Worm (Caenorhabditis elegans) whole organism, midembryonic: ENCODE results near the gene R09H10.1.

Experiments used
- T22C8.4 ChIP-seq: fragments of 200-800 bp; sonication (Bioruptor generic); IDR thresholded peaks from 2 replicates; pipeline ENCODE4 v1.3.6; 2022; ENCODE audit warnings: missing genetic modification characterization, missing compliant biosample characterization
- cog-1 ChIP-seq: sonication (generic microtip); optimal IDR thresholded peaks from 2 replicates; lab custom pipeline; 2016; ENCODE audit warnings: missing genetic modification characterization, missing compliant biosample characterization
- flt-1 ChIP-seq: fragments of 200-800 bp; sonication (Bioruptor generic); IDR thresholded peaks from 2 replicates; pipeline ENCODE4 v1.3.6; 2022; ENCODE audit warnings: missing genetic modification characterization, missing compliant biosample characterization
- klf-2 ChIP-seq: fragments of 200-800 bp; sonication (Bioruptor generic); conservative IDR thresholded peaks from 2 replicates; pipeline ENCODE4 v1.3.6; 2022; ENCODE audit warnings: missing genetic modification reagents, missing genetic modification characterization, missing compliant biosample characterization
- med-1 ChIP-seq: sonication (generic microtip); optimal IDR thresholded peaks from 2 replicates; lab custom pipeline; 2017; ENCODE audit warnings: missing genetic modification characterization, mild to moderate bottlenecking, missing compliant biosample characterization, antibody characterized with exemption, missing genetic modification reagents; ENCODE audit not compliant: insufficient read depth
- ref-1 ChIP-seq: fragments of 200-800 bp; sonication (Bioruptor generic); conservative IDR thresholded peaks from 2 replicates; pipeline ENCODE4 v1.3.6; 2022; ENCODE audit warnings: missing genetic modification reagents, missing genetic modification characterization, missing compliant biosample characterization
- tab-1 ChIP-seq: fragments of 200-800 bp; sonication (Bioruptor generic); IDR thresholded peaks from 2 replicates; pipeline ENCODE4 v1.3.6; 2022; ENCODE audit warnings: missing genetic modification characterization, missing compliant biosample characterization
- ztf-23 ChIP-seq: fragments of 200-800 bp; sonication (Bioruptor generic); IDR thresholded peaks from 2 replicates; pipeline ENCODE4 v1.3.6; 2022; ENCODE audit warnings: missing genetic modification reagents, missing genetic modification characterization, missing compliant biosample characterization
- ztf-29 ChIP-seq: fragments of 200-800 bp; sonication (Bioruptor generic); IDR thresholded peaks from 2 replicates; pipeline ENCODE4 v1.3.6; 2022; ENCODE audit warnings: missing genetic modification reagents, missing genetic modification characterization, missing compliant biosample characterization

Gene R09H10.1

DNA sequence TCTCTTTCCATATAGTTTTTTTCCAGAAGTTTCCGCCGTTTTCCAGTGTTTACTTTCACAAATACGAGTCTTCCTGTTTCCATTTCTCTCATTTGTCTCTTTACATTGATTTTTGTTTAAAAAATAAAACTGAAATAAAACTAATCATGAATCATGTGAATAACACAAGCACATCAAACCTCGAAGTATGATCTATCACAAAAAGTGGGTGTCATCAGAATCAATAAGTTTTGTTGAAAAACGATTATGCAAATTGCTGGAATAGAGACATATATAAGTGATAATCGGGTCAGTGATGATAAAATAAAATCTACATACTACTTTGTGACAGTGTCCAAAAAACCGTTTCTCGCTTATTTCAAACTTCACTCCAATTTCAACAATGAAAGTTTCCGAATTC lies 20.7 kb downstream of the R09H10.1 start, which contains the start of gene R09H10.7:
R09H10.7 (plus strand) TSS at position 301 of the 400 bp plus-strand sequence.
- TF ChIP-seq cog-1 (tag; lab: Kevin White, UChicago) = no peak
- TF ChIP-seq ztf-23 = no peak
- TF ChIP-seq klf-2 (GFP tag; lab: Robert Waterston, UW) = no peak
- TF ChIP-seq med-1 (GFP tag; lab: Kevin White, UChicago) = no peak
- no peak for TF ChIP-seq ztf-29 (GFP tag; lab: Robert Waterston, UW)
- no peak for TF ChIP-seq T22C8.4 (GFP tag; lab: Robert Waterston, UW)
- TF ChIP-seq flt-1 (GFP tag; lab: Robert Waterston, UW) = no peak
- TF ChIP-seq ref-1 (GFP tag; lab: Robert Waterston, UW) = no peak

DNA sequence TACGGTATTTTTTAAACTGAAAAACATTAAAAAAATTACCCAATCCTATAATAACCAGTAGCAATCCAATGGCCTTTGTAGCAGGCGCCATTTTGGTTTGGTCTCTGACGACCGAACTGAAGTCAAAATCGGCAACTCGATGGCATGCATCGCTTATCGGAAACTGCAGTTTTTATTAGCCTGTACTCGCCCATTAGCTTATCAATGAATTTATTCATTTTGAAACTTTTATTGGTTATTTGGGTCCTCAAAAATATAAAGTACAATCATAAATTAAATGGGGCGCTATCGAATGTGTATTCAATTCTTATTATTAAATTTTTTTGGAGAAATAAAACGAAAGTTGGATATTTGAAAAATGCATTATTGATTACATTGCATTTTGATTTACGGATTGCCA lies 28.6 kb downstream of the R09H10.1 start, which contains the start of gene R09H10.5:
R09H10.5 (minus strand) TSS at position 106 of the 400 bp plus-strand sequence.
- TF ChIP-seq flt-1 (GFP tag; lab: Robert Waterston, UW) (no peak), med-1 (GFP tag; lab: Kevin White, UChicago) (no peak), ref-1 (GFP tag; lab: Robert Waterston, UW) (no peak), ztf-23 (no peak), cog-1 (tag; lab: Kevin White, UChicago) (no peak), ztf-29 (GFP tag; lab: Robert Waterston, UW) (no peak), klf-2 (GFP tag; lab: Robert Waterston, UW) (no peak), tab-1 (GFP tag; lab: Robert Waterston, UW) (no peak)

DNA sequence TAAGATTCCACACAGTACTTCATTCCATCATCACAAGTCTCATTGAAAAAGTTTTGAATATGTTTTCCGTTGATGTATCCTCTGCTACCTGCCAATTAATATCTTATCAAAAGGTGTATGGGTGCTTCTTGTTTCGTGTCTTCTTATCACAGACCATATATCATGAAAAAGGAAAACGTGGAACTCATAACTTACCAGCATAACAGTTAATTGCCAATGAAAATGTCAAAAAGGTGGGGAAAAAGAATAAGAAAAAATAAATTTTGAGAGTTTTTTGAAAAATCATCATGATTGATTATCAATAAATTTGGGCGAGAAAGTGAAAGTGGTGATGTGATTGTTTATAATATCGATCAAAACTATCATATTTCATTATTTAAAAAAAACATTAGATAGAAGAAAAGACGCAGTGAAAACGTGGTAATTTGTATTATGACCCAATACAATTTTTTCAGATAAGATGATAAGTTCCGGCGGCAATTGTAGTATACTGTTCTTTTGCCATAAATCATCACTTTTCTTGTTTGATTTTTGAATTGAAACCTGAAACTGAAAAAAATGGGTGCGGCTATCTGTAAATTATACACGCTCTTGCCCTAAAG lies 31.0 kb downstream of the R09H10.1 start, which contains the start of gene F56C4.4:
F56C4.4 (minus strand) TSS at position 315 of the 602 bp plus-strand sequence.
- TF ChIP-seq med-1 (GFP tag; lab: Kevin White, UChicago) = no peak
- TF ChIP-seq T22C8.4 (GFP tag; lab: Robert Waterston, UW) = no peak

DNA sequence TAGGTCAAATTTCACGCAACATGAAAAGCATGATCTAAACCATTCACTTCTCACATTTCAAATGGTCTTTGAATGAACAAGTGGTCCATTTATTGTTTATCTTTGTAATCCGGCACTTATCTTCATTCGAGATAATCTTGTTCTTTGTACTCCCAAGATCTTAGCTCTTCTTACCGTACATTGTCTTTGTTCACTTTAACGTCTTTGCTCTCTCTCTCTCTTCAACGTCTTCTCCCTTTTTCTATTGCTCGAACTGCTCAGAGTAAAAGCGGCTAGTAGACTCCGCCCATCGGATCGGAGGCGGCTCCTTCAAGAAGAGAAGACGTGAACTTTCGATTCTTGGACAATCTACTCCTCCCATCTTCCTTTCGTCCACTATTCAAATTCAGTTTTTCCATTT lies 36.6 kb downstream of the R09H10.1 start, which contains the start of gene F56C4.1:
F56C4.1 (plus strand) TSS at position 301 of the 400 bp plus-strand sequence.
- TF ChIP-seq ztf-23 = no peak
- no peak for TF ChIP-seq flt-1 (GFP tag; lab: Robert Waterston, UW)
- TF ChIP-seq med-1 (GFP tag; lab: Kevin White, UChicago) = no peak
- TF ChIP-seq tab-1 (GFP tag; lab: Robert Waterston, UW) = no peak
- no peak for TF ChIP-seq cog-1 (tag; lab: Kevin White, UChicago)
- TF ChIP-seq ref-1 (GFP tag; lab: Robert Waterston, UW) = no peak
- no peak for TF ChIP-seq ztf-29 (GFP tag; lab: Robert Waterston, UW)
- no peak for TF ChIP-seq T22C8.4 (GFP tag; lab: Robert Waterston, UW)
- TF ChIP-seq klf-2 (GFP tag; lab: Robert Waterston, UW) = no peak

DNA sequence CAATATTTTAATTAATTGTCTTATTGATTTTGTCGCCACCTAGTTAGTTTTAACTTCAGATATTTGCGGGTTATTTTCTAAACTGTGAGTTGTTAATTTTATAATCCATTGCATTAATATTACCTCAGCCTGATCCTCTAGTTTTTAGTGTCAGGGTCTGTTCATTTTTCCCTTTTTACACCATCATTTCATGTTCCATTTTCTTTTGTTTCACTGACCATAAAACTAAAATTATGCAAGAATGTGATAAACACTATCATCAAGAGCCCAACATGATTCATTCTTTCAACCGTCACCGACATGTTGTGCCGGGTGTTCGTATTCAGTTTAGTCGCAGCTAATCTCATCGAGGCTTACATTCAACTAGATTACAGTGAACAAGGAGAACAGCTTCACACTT lies 38.9 kb downstream of the R09H10.1 start, which contains the start of gene F56C4.2:
F56C4.2 (plus strand) TSS at position 301 of the 400 bp plus-strand sequence.
- no peak for TF ChIP-seq ztf-29 (GFP tag; lab: Robert Waterston, UW)
- TF ChIP-seq klf-2 (GFP tag; lab: Robert Waterston, UW) = no peak
- TF ChIP-seq cog-1 (tag; lab: Kevin White, UChicago) = no peak
- no peak for TF ChIP-seq ref-1 (GFP tag; lab: Robert Waterston, UW)
- no peak for TF ChIP-seq med-1 (GFP tag; lab: Kevin White, UChicago)
- no peak for TF ChIP-seq T22C8.4 (GFP tag; lab: Robert Waterston, UW)
- no peak for TF ChIP-seq tab-1 (GFP tag; lab: Robert Waterston, UW)
- no peak for TF ChIP-seq flt-1 (GFP tag; lab: Robert Waterston, UW)
- no peak for TF ChIP-seq ztf-23
